Fruit fly (Drosophila melanogaster) S2 (cell line): Measurements from ENCODE around the gene Grl40a.

Experiments used
- CG8478 ChIP-seq: fragments of >200 bp; optimal IDR thresholded peaks from 2 replicates; lab custom pipeline; 2018
- CTCF ChIP-seq, 2 experiments: fragments of >200 bp; optimal IDR thresholded peaks; 2 replicates each; lab custom pipeline; 2018

The Grl40a gene

dm6 chr2L:22037560-22037959, at the start of gene Grl40a:
TSS of gene Grl40a (plus strand) at chr2L:22037860.
- TF ChIP-seq CTCF (optimal IDR thresholded peaks at IDR 0.05; lab: Kevin White, UChicago) (no peak), CG8478 (lab: Kevin White, UChicago) (no peak)

DNA sequence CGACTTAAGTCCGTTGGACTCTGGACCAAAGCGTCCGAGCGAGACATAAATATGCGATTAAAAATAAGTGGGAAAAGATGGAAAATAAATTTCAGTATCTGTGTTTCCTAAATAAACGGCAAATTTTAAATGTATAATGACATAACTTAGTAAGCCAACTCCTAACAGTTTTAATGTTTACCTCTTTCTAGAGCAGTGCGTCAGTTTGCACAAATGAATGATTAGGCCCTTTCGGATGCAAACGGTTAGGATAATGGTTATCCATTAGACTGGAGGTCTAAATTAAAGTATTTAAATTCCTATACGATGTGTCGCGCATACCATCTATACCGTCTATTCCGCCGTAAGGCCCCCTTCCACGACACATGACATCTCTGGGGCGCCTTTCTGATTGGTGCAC, 44.8 kb upstream of the Grl40a start, which contains the start of gene CG2528:
Gene CG2528 (minus strand): TSS at position 101 of the 400 bp plus-strand sequence.
- TF ChIP-seq CTCF (optimal IDR thresholded peaks at IDR 0.05; lab: Kevin White, UChicago) = no peak
- no peak for TF ChIP-seq CG8478 (lab: Kevin White, UChicago)

- TF ChIP-seq CG8478 (lab: Kevin White, UChicago) (no peak), CTCF (optimal IDR thresholded peaks at IDR 0.05; lab: Kevin White, UChicago) (no peak)
Observed at dm6 chr2L:21993377-21993776, 44.3 kb upstream of the Grl40a start.

DNA sequence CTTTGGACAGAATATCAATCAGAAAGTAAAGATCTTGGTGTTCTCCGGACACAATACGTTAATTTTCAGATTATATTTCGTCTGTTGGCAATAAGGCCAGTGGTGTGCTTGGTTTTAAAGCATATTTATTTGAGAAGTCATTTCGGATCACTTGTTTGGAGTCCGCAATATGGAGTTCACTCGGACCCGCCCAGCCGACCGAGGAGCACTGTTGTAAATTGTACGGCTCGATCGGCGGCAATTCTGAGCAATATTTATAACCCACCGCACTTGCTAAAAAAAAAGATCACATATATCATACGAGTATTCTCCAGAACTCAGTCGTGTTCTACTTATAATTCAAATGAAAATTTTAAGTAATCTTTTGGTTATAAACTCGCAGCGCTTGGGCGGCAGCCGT, 22.8 kb upstream of the Grl40a start, which contains the start of gene CG31693:
Gene CG31693 (plus strand): TSS at position 301 of the 400 bp plus-strand sequence.
- TF ChIP-seq CTCF (optimal IDR thresholded peaks at IDR 0.05; lab: Kevin White, UChicago) = no peak
- no peak for TF ChIP-seq CG8478 (lab: Kevin White, UChicago)

- TF ChIP-seq CTCF (optimal IDR thresholded peaks at IDR 0.05; lab: Kevin White, UChicago) (no peak), CG8478 (lab: Kevin White, UChicago) (no peak)
Observed at dm6 chr2L:22018861-22019270, 18.8 kb upstream of the Grl40a start, which contains the start of gene tio. TSS of gene tio (plus strand) at chr2L:22019208.

DNA sequence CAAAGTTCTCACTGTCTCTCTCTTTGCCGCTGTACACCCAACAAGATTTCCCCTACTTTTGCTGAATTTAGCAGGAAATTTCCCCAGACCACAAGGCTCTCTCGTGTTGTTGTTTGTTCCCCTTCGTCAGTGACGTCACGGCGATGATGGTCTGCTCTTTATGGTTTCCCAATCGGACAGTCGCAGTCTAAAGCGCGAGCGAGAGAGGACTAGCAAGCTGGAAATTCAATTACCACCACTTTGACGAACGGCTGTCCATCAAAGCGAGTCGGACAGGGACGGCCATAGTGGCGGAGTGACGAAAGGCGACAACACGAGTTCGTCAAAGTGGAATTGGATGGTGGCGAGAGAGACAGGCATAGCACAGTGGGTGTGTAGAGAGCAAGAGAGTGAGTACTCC, 13.3 kb upstream of the Grl40a start:
- TF ChIP-seq CG8478 (lab: Kevin White, UChicago) (no peak), CTCF (optimal IDR thresholded peaks at IDR 0.05; lab: Kevin White, UChicago) (peak; percentile 56 to 75)

- TF ChIP-seq CTCF (optimal IDR thresholded peaks at IDR 0.05; lab: Kevin White, UChicago) = no peak
- TF ChIP-seq CG8478 (lab: Kevin White, UChicago) = no peak
Observed at dm6 chr2L:22036877-22037276, 783 bp upstream of the Grl40a start.

DNA sequence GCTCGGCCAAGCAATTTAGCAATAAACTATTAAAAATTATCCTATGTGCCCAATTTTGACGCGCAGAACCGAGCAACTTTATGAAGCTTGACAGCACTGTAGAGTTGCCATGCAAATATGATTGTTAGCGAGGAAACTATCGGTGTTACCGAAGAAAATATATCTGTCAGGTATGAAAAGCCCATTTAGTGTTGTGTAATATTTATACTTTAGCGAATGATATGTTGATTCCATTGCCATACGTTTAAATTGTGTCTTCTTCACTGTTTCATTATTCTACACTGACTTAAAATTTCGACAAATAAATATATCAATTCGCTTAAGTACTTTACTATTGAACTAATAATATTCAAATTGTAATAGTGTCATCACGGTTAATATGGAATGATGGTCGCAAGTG, 6.1 kb downstream of the Grl40a start, which contains the start of gene CG31601:
Gene CG31601 (minus strand): TSS at position 101 of the 400 bp plus-strand sequence.
- TF ChIP-seq CTCF (optimal IDR thresholded peaks at IDR 0.05; lab: Kevin White, UChicago) (no peak), CG8478 (lab: Kevin White, UChicago) (no peak)

DNA sequence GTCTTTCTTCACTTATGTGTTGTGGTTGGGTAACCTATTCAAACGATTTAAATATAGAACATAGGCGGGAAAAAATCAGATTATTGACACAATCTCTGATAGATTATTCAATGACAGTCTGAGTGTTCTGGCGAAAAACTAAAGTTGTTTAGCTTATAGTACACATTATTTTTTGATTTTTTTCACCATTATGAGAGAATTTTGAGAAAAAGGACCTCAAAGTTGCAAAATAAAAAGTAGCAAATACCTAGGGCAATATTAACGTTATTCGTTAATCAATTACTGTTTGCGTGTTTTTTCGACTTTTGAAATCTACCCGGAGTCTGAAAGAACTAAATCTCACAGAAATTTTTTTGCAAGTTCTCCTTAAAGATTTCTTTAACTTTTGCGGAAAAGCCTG, 16.5 kb downstream of the Grl40a start, which contains the start of gene CG34173:
Gene CG34173 (minus strand): TSS at position 101 of the 400 bp plus-strand sequence.
- TF ChIP-seq CG8478 (lab: Kevin White, UChicago) (no peak), CTCF (optimal IDR thresholded peaks at IDR 0.05; lab: Kevin White, UChicago) (no peak)

dm6 chr2L:22059852-22060251, 22.2 kb downstream of the Grl40a start:
- no peak for TF ChIP-seq CTCF (optimal IDR thresholded peaks at IDR 0.05; lab: Kevin White, UChicago)
- TF ChIP-seq CG8478 (lab: Kevin White, UChicago) = no peak

DNA sequence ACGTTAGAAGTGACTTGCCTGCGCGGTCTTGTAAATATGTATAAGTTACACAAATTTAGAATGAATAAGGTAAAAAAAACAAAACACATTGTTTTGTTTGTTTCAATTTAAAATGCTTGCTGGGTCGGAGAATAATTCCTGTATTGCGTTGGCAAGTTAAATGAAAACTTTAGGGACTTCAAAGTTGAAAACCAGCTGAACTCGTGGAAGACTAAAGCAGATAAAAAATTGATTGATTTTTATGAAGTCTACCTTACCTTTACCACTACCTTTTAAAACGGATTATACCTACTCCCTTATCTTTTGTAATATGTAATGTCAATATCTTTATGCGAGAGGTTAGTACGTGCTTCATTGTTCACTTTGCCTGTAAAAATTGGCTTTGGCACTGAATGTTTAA, 27.6 kb downstream of the Grl40a start, which contains the start of gene CG42597:
Gene CG42597 (minus strand): TSS at position 101 of the 400 bp plus-strand sequence.
- no peak for TF ChIP-seq CG8478 (lab: Kevin White, UChicago)
- TF ChIP-seq CTCF (optimal IDR thresholded peaks at IDR 0.05; lab: Kevin White, UChicago) = no peak

DNA sequence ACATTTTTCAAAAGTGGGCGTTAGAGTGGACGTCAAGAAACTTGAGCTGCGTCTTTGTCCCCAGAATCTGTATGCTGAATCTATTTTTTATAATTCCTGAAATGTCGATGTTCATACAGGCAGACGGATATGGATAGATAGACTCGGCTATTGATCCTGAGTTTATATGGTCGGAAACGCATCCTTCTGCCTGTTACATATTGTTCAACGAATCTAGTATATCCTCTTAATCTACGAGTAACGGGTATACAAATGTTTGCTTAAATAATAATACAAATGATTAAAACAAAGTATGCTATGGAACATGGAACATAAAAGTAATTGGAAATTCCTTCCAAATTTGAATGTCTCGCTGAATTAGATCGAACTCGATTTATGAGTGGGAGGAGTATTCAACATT, 33.2 kb downstream of the Grl40a start, which contains the start of gene tplus3a:
Gene tplus3a (plus strand): TSS at position 301 of the 400 bp plus-strand sequence.
- TF ChIP-seq CG8478 (lab: Kevin White, UChicago) (no peak), CTCF (optimal IDR thresholded peaks at IDR 0.05; lab: Kevin White, UChicago) (no peak)

dm6 chr2L:22079332-22079731, 41.7 kb downstream of the Grl40a start, which contains the start of gene ttm3:
TSS of gene ttm3 (plus strand) at chr2L:22079632.
- no peak for TF ChIP-seq CTCF (optimal IDR thresholded peaks at IDR 0.05; lab: Kevin White, UChicago)
- no peak for TF ChIP-seq CG8478 (lab: Kevin White, UChicago)
